Worm (Caenorhabditis elegans) whole organism, L2 larva: Measurements from ENCODE around the gene srw-100.
A peak's percentile ranks its signal among the peaks of the same experiment; 100 is the strongest.

Experiments used
- C34F6.9 ChIP-seq: fragments of 150-350 bp; optimal IDR thresholded peaks from 2 replicates; lab custom pipeline; 2014; ENCODE audit warnings: missing biosample characterization, missing genetic modification characterization
- Y55F3AM.14 ChIP-seq: fragments of 200-800 bp; sonication (Bioruptor generic); optimal IDR thresholded peaks from 2 replicates; lab custom pipeline; 2018; ENCODE audit warnings: mild to moderate bottlenecking, missing genetic modification characterization, missing compliant biosample characterization
- egl-27 ChIP-seq: sonication (generic microtip); optimal IDR thresholded peaks from 3 replicates; lab custom pipeline; 2017; ENCODE audit warnings: missing biosample characterization, missing genetic modification reagents, missing genetic modification characterization
- elt-1 ChIP-seq: fragments of 150-350 bp; optimal IDR thresholded peaks from 2 replicates; lab custom pipeline; 2014; ENCODE audit warnings: missing biosample characterization, missing genetic modification characterization
- elt-3 ChIP-seq: sonication (generic microtip); optimal IDR thresholded peaks from 2 replicates; lab custom pipeline; 2017; ENCODE audit warnings: missing biosample characterization, missing genetic modification characterization
- fos-1 ChIP-seq: fragments of 150-350 bp; optimal IDR thresholded peaks from 2 replicates; lab custom pipeline; 2014; ENCODE audit warnings: missing biosample characterization, missing genetic modification characterization
- mab-5 ChIP-seq: fragments of 150-350 bp; optimal IDR thresholded peaks from 2 replicates; lab custom pipeline; 2014; ENCODE audit warnings: missing biosample characterization, missing genetic modification characterization
- mbf-1 ChIP-seq: sonication (generic microtip); optimal IDR thresholded peaks from 2 replicates; lab custom pipeline; 2017; ENCODE audit warnings: missing biosample characterization, missing genetic modification characterization
- nhr-10 ChIP-seq: sonication (generic microtip); optimal IDR thresholded peaks from 2 replicates; lab custom pipeline; 2017; ENCODE audit warnings: missing biosample characterization, missing genetic modification characterization
- nhr-77 ChIP-seq: fragments of 150-350 bp; optimal IDR thresholded peaks from 2 replicates; lab custom pipeline; 2014; ENCODE audit warnings: missing biosample characterization, missing genetic modification characterization
- peb-1 ChIP-seq: fragments of 150-350 bp; optimal IDR thresholded peaks from 2 replicates; lab custom pipeline; 2014; ENCODE audit warnings: missing biosample characterization, missing genetic modification characterization
- sma-9 ChIP-seq, 2 experiments: fragments of 150-350 bp in 1 of 2; sonication (generic microtip) in 1 of 2; optimal IDR thresholded peaks; 2 replicates each; lab custom pipeline; 2014 to 2016; ENCODE audit warnings: missing genetic modification characterization in 2 of 2, mild to moderate bottlenecking in 1 of 2, missing biosample characterization in 1 of 2, missing compliant biosample characterization in 1 of 2, missing genetic modification reagents in 1 of 2, moderate library complexity in 1 of 2
- ztf-11 ChIP-seq: sonication (generic microtip); optimal IDR thresholded peaks from 2 replicates; lab custom pipeline; 2017; ENCODE audit warnings: missing biosample characterization, missing genetic modification characterization
- ztf-4 ChIP-seq: fragments of 150-350 bp; optimal IDR thresholded peaks from 2 replicates; lab custom pipeline; 2014; ENCODE audit warnings: missing biosample characterization, missing genetic modification characterization

Gene srw-100

DNA sequence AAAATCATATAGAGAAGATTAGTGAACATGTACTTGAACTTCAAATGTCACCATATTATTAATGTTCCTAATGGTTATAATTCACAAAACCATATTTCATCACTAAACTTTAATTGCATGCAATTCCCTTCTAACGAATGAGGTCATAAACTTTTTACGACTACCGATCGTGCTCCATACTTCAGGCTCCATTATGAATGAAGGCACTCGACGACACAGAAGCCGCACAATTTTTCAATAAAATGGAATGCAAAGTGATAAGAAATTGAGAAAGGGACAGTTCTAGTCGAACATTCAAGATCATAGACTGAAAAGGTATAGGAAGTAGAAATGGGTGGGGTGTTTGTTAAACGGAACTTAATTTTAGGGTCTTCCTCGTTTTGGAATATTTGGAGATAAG is 45.1 kb downstream of the srw-100 start:
- TF ChIP-seq elt-1 (no peak), nhr-10 (tag; lab: Kevin White, UChicago) (no peak), ztf-4 (tag; lab: Kevin White, UChicago) (no peak), C34F6.9 (tag; lab: Kevin White, UChicago) (no peak), sma-9 (GFP tag; optimal IDR thresholded peaks at IDR 0.05; lab: Kevin White, UChicago) (no peak), sma-9 (tag; optimal IDR thresholded peaks at IDR 0.05; lab: Kevin White, UChicago) (no peak), mbf-1 (tag; lab: Kevin White, UChicago) (no peak), mab-5 (tag; lab: Kevin White, UChicago) (no peak), nhr-77 (tag; lab: Kevin White, UChicago) (no peak)

DNA sequence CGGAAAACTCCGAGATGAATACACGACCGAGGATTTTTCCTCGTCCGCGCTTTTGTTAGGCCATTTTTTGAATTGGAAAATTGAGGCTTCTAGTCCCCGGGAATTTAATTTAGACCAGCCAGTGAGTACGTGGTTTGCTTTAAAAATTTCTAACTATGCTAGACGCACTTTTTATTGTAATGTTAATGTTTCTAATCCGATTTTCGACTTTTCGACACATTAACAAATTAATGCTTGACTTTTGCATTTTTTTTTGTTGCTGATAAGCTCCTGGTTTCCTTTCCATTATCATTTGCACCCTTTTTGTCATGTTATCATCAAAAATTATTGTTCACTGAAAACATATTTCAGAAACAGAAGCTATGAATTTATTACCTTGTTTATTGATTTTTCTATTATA is 45.8 kb downstream of the srw-100 start, which contains the start of gene clec-204:
Gene clec-204 (plus strand): TSS at position 301 of the 400 bp plus-strand sequence.
- TF ChIP-seq elt-3 = no peak
- TF ChIP-seq mbf-1 (tag; lab: Kevin White, UChicago) = no peak
- TF ChIP-seq sma-9 (GFP tag; optimal IDR thresholded peaks at IDR 0.05; lab: Kevin White, UChicago) = no peak
- no peak for TF ChIP-seq sma-9 (tag; optimal IDR thresholded peaks at IDR 0.05; lab: Kevin White, UChicago)
- TF ChIP-seq Y55F3AM.14 (GFP tag; lab: Kevin White, UChicago) = no peak
- TF ChIP-seq fos-1 (tag; lab: Kevin White, UChicago) = peak; percentile 28
- TF ChIP-seq, all 48 proteins: peak for 1

DNA sequence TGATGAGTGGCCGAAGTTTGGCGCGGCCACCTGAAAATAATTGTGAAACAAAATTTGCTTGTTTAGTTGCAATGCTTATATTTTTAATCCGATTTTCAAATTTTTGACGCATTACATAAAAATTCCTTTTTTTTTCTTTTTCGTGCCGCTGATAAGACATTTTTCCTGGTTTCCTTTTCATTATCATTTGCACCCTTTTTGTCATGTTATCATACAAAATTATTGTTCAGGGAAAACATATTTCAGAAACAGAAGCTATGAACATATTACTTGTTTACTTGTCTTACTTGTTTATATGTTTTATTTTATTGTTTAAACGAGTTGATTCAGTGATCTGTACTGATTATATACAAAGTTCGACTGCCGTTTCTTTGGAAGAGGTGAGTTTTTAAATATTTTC is 49.7 kb downstream of the srw-100 start, which contains the start of gene clec-205:
Gene clec-205 (plus strand): TSS at position 212 of the 400 bp plus-strand sequence.
- TF ChIP-seq ztf-11 (tag; lab: Kevin White, UChicago) (no peak), peb-1 (tag; lab: Kevin White, UChicago) (no peak), fos-1 (tag; lab: Kevin White, UChicago) (peak; percentile 63), mbf-1 (tag; lab: Kevin White, UChicago) (no peak), egl-27 (tag; lab: Kevin White, UChicago) (no peak)
